Worm (Caenorhabditis elegans): ENCODE measurements around the gene F59B10.3.

DNA sequence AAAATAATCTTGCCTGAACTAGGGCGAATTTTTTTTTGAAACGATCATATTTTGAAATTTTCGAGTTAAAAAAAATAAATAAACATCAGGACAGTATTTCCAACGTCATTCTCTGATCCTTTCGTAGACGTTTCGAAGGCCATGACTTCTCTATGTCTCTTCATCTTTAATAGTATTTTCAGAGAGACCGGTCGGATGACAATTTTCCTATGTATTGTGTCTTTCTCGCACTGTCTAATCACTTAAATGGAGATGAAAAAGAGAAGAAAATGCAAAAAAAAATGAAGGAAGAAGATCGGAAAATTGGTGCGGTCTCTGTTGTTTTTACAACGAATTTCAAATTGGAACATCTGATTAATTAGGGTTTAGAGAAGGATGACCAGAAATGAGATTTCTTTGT lies 14.8 kb downstream of the F59B10.3 start:
- no peak for TF ChIP-seq daf-12 (tag; optimal IDR thresholded peaks at IDR 0.05)
- TF ChIP-seq elt-2 (tag; optimal IDR thresholded peaks at IDR 0.05), result no peak
- TF ChIP-seq pqm-1 (tag; optimal IDR thresholded peaks at IDR 0.05), result no peak
- no peak for TF ChIP-seq snpc-4 (tag; optimal IDR thresholded peaks at IDR 0.05)
- TF ChIP-seq nhr-12 (tag; optimal IDR thresholded peaks at IDR 0.05), result no peak
- no peak for TF ChIP-seq ceh-28 (tag; optimal IDR thresholded peaks at IDR 0.05)
